Worm (Caenorhabditis elegans): ENCODE results near the gene C50E10.1.

C50E10.1 gene

ce11 chrII:12256528-12256927 is 45.7 kb downstream of the C50E10.1 start, which contains the start of gene parn-2:
Gene parn-2 (minus strand): TSS chrII:12256628.
- no peak for TF ChIP-seq nhr-11 (tag; optimal IDR thresholded peaks at IDR 0.05)
- no peak for TF ChIP-seq ama-1 (optimal IDR thresholded peaks at IDR 0.05)

- TF ChIP-seq sem-4 (tag; optimal IDR thresholded peaks at IDR 0.05) (no peak), peb-1 (tag; optimal IDR thresholded peaks at IDR 0.05) (no peak), ztf-11 (tag; optimal IDR thresholded peaks at IDR 0.05) (no peak)
Measured at ce11 chrII:12255545-12256233, 46.6 kb downstream of the C50E10.1 start.

Measured in whole organism, L2 larva.